Worm (Caenorhabditis elegans) whole organism, young adult: Measurements from ENCODE around the gene T05B4.10.

Source experiments
- B0261.1 ChIP-seq: sonication (generic microtip); optimal IDR thresholded peaks from 2 replicates; lab custom pipeline; 2016; ENCODE audit warnings: mild to moderate bottlenecking, missing genetic modification characterization, moderate library complexity, missing compliant biosample characterization
- D2030.7 ChIP-seq: fragments of 200-800 bp; sonication (Bioruptor generic); IDR thresholded peaks from 2 replicates; pipeline ENCODE4 v1.3.6; 2022; ENCODE audit warnings: missing genetic modification reagents, missing genetic modification characterization, missing compliant biosample characterization
- F23B12.7 ChIP-seq: sonication (generic microtip); optimal IDR thresholded peaks from 2 replicates; lab custom pipeline; 2017; ENCODE audit warnings: missing genetic modification characterization, mild to moderate bottlenecking, missing compliant biosample characterization, antibody characterized with exemption, moderate library complexity; ENCODE audit not compliant: insufficient read depth
- F33H1.4 ChIP-seq: fragments of 200-800 bp; sonication (Bioruptor generic); IDR thresholded peaks from 2 replicates; pipeline ENCODE4 v1.3.6; 2022; ENCODE audit warnings: missing genetic modification reagents, missing genetic modification characterization, missing compliant biosample characterization
- K12H6.12 ChIP-seq: fragments of 200-800 bp; sonication (Bioruptor generic); optimal IDR thresholded peaks from 2 replicates; lab custom pipeline; 2018; ENCODE audit warnings: mild to moderate bottlenecking, missing genetic modification characterization, missing compliant biosample characterization
- T26A5.8 ChIP-seq: sonication (generic microtip); optimal IDR thresholded peaks from 2 replicates; lab custom pipeline; 2016; ENCODE audit warnings: missing genetic modification characterization, missing compliant biosample characterization
- akir-1 ChIP-seq: fragments of 200-800 bp; sonication (Bioruptor generic); optimal IDR thresholded peaks from 2 replicates; lab custom pipeline; 2018; ENCODE audit warnings: mild to moderate bottlenecking, missing genetic modification characterization, moderate library complexity, missing compliant biosample characterization
- atf-7 ChIP-seq: sonication (generic microtip); optimal IDR thresholded peaks from 2 replicates; lab custom pipeline; 2017; ENCODE audit warnings: mild to moderate bottlenecking, missing genetic modification characterization, missing compliant biosample characterization
- attf-3 ChIP-seq: fragments of 200-800 bp; sonication (Bioruptor generic); conservative IDR thresholded peaks from 2 replicates; pipeline ENCODE4 v1.3.6; 2022; ENCODE audit warnings: missing genetic modification reagents, missing genetic modification characterization, missing compliant biosample characterization
- ccch-3 ChIP-seq: fragments of 200-800 bp; sonication (Bioruptor generic); optimal IDR thresholded peaks from 2 replicates; lab custom pipeline; 2018; ENCODE audit warnings: mild to moderate bottlenecking, missing genetic modification characterization, missing compliant biosample characterization
- cebp-1 ChIP-seq, 2 experiments: fragments of 200-800 bp in 1 of 2; sonication (Bioruptor generic) in 1 of 2; sonication (generic microtip) in 1 of 2; IDR thresholded peaks in 1 of 2; optimal IDR thresholded peaks in 1 of 2; 2 replicates each; pipeline versions ENCODE4 v1.3.6 to Lab custom; 2017 to 2022; ENCODE audit warnings: missing compliant biosample characterization in 2 of 2, missing genetic modification characterization in 2 of 2, mild to moderate bottlenecking in 1 of 2, missing genetic modification reagents in 1 of 2, moderate library complexity in 1 of 2
- ceh-100 ChIP-seq: fragments of 200-800 bp; sonication (Bioruptor generic); IDR thresholded peaks from 2 replicates; pipeline ENCODE4 v1.3.6; 2022; ENCODE audit warnings: missing genetic modification reagents, missing genetic modification characterization, missing compliant biosample characterization
- ceh-27 ChIP-seq: fragments of 200-800 bp; sonication (Bioruptor generic); optimal IDR thresholded peaks from 2 replicates; lab custom pipeline; 2018; ENCODE audit warnings: mild to moderate bottlenecking, missing genetic modification characterization, moderate library complexity, missing compliant biosample characterization
- dpff-1 ChIP-seq: sonication (generic microtip); optimal IDR thresholded peaks from 2 replicates; lab custom pipeline; 2017; ENCODE audit warnings: mild to moderate bottlenecking, missing genetic modification characterization, missing compliant biosample characterization
- efl-1 ChIP-seq: fragments of 150-350 bp; optimal IDR thresholded peaks from 2 replicates; lab custom pipeline; 2014; ENCODE audit warnings: missing biosample characterization, missing genetic modification reagents, missing genetic modification characterization
- ets-4 ChIP-seq: fragments of 200-800 bp; sonication (Bioruptor generic); optimal IDR thresholded peaks from 2 replicates; lab custom pipeline; 2018; ENCODE audit warnings: mild to moderate bottlenecking, missing genetic modification characterization, missing compliant biosample characterization
- lin-26 ChIP-seq: fragments of 200-800 bp; sonication (Bioruptor generic); IDR thresholded peaks from 2 replicates; pipeline ENCODE4 v1.3.6; 2022; ENCODE audit warnings: missing genetic modification reagents, missing genetic modification characterization, missing compliant biosample characterization
- lin-35 ChIP-seq, 3 experiments: fragments of 150-350 bp in 2 of 3; sonication (generic microtip) in 1 of 3; optimal IDR thresholded peaks; 2 replicates each; lab custom pipeline; 2014 to 2018; ENCODE audit warnings: missing biosample characterization in 3 of 3, missing genetic modification characterization in 3 of 3, missing genetic modification reagents in 3 of 3
- lin-40 ChIP-seq: sonication (generic microtip); optimal IDR thresholded peaks from 2 replicates; lab custom pipeline; 2016; ENCODE audit warnings: missing genetic modification characterization, mild to moderate bottlenecking, missing compliant biosample characterization, missing genotype, missing genetic modification reagents
- lsl-1 ChIP-seq: fragments of 200-800 bp; sonication (Bioruptor generic); optimal IDR thresholded peaks from 2 replicates; lab custom pipeline; 2018; ENCODE audit warnings: mild to moderate bottlenecking, missing genetic modification characterization, moderate library complexity, missing compliant biosample characterization
- madf-8 ChIP-seq: fragments of 200-800 bp; sonication (Bioruptor generic); conservative IDR thresholded peaks from 2 replicates; pipeline ENCODE4 v1.3.6; 2022; ENCODE audit warnings: missing genetic modification reagents, missing genetic modification characterization, missing compliant biosample characterization
- mes-4 ChIP-seq: sonication (generic microtip); optimal IDR thresholded peaks from 2 replicates; lab custom pipeline; 2016; ENCODE audit warnings: missing genotype, missing genetic modification characterization, missing compliant biosample characterization
- nhr-90 ChIP-seq: sonication (generic microtip); optimal IDR thresholded peaks from 2 replicates; lab custom pipeline; 2016; ENCODE audit warnings: missing genotype, mild to moderate bottlenecking, missing genetic modification characterization, missing compliant biosample characterization
- repo-1 ChIP-seq: sonication (generic microtip); optimal IDR thresholded peaks from 2 replicates; lab custom pipeline; 2017; ENCODE audit warnings: mild to moderate bottlenecking, missing genetic modification characterization, missing compliant biosample characterization
- unc-130 ChIP-seq: sonication (generic microtip); optimal IDR thresholded peaks from 2 replicates; lab custom pipeline; 2016; ENCODE audit warnings: missing genetic modification reagents, missing genetic modification characterization, missing compliant biosample characterization
- ztf-26 ChIP-seq: sonication (generic microtip); optimal IDR thresholded peaks from 2 replicates; lab custom pipeline; 2017; ENCODE audit warnings: missing genetic modification characterization, missing compliant biosample characterization

T05B4.10 gene

DNA sequence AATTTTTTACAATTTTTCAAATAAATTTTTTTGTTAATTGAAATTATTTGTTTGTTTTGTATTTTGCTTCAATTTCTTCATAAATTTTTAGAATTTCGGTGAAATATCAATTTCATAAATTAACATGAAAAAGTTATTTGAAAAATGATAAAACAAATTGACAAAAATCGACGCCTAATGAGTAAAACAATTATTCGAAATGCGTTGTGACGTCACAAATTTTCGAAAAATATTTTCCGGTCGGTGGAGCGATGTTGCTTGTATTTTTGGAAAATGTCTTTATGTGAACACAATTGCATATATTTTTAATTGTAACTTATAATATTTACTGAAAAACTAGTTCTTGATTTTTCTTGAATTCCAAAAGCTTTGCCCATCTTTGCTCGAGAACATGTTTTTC is 40.0 kb downstream of the T05B4.10 start:
- TF ChIP-seq ceh-100 (no peak), lsl-1 (no peak), dpff-1 (tag; lab: Kevin White, UChicago) (no peak), ztf-26 (tag; lab: Kevin White, UChicago) (no peak), efl-1 (GFP tag; lab: Kevin White, UChicago) (no peak), atf-7 (tag; lab: Kevin White, UChicago) (no peak), T26A5.8 (tag; lab: Kevin White, UChicago) (no peak), madf-8 (GFP tag; lab: Robert Waterston, UW) (no peak), repo-1 (no peak), ets-4 (GFP tag; lab: Kevin White, UChicago) (no peak), ccch-3 (GFP tag; lab: Kevin White, UChicago) (no peak), ceh-27 (no peak)

ce11 chrV:4073455-4073854 is 47.1 kb downstream of the T05B4.10 start, which contains the start of gene otpl-2:
Gene otpl-2 (plus strand): TSS chrV:4073755.
- TF ChIP-seq unc-130 (no peak), lin-40 (tag; lab: Kevin White, UChicago) (no peak), ztf-26 (tag; lab: Kevin White, UChicago) (no peak), nhr-90 (tag; lab: Kevin White, UChicago) (no peak), F23B12.7 (tag; lab: Kevin White, UChicago) (no peak), F33H1.4 (no peak), D2030.7 (GFP tag; lab: Robert Waterston, UW) (no peak), lin-35 (GFP tag; optimal IDR thresholded peaks at IDR 0.05; lab: Kevin White, UChicago) (no peak), lin-26 (GFP tag; lab: Robert Waterston, UW) (no peak), B0261.1 (tag; lab: Kevin White, UChicago) (no peak), K12H6.12 (tag; lab: Kevin White, UChicago) (no peak), attf-3 (GFP tag; lab: Robert Waterston, UW) (no peak), cebp-1 (GFP tag; IDR thresholded peaks at IDR 0.05; lab: Robert Waterston, UW) (no peak), cebp-1 (tag; optimal IDR thresholded peaks at IDR 0.05; lab: Kevin White, UChicago) (no peak), atf-7 (tag; lab: Kevin White, UChicago) (no peak), mes-4 (tag; lab: Kevin White, UChicago) (no peak), akir-1 (GFP tag; lab: Kevin White, UChicago) (no peak)
